Fruit fly (Drosophila melanogaster) whole organism: Measurements from ENCODE around the gene CG43638.

Source experiments
- CG8478 ChIP-seq: fragments of >200 bp; optimal IDR thresholded peaks from 2 replicates; lab custom pipeline; 2018; ENCODE audit warnings: inconsistent platforms
- EcR ChIP-seq, 2 experiments: fragments of >200 bp; optimal IDR thresholded peaks; 2 replicates each; lab custom pipeline; 2017; ENCODE audit warnings: missing biosample characterization in 2 of 2, missing genetic modification characterization in 2 of 2, missing genetic modification reagents in 2 of 2
- pan ChIP-seq: fragments of >200 bp; optimal IDR thresholded peaks from 2 replicates; lab custom pipeline; 2017
- psq ChIP-seq: fragments of >200 bp; optimal IDR thresholded peaks from 2 replicates; lab custom pipeline; 2017
- usp ChIP-seq: fragments of >200 bp; optimal IDR thresholded peaks from 2 replicates; lab custom pipeline; 2017; ENCODE audit warnings: missing biosample characterization, missing genetic modification characterization, mixed read lengths

- no peak for TF ChIP-seq EcR (GFP tag; optimal IDR thresholded peaks at IDR 0.05; lab: Kevin White, UChicago)
- no peak for TF ChIP-seq usp (GFP tag; lab: Kevin White, UChicago)
- no peak for TF ChIP-seq pan (lab: Kevin White, UChicago)
- TF ChIP-seq CG8478, result no peak
- no peak for TF ChIP-seq psq (lab: Kevin White, UChicago)
Observed at dm6 chr3L:12045443-12045842, 1.1 kb downstream of the CG43638 start.
